Worm (Caenorhabditis elegans) whole organism, late embryonic: Measurements from ENCODE around the gene srh-233.

Experiments used
- elt-2 ChIP-seq: sonication (generic microtip); optimal IDR thresholded peaks from 2 replicates; lab custom pipeline; 2016; ENCODE audit warnings: missing genetic modification reagents, missing genetic modification characterization, missing compliant biosample characterization
- hlh-6 ChIP-seq: sonication (generic microtip); optimal IDR thresholded peaks from 2 replicates; lab custom pipeline; 2016; ENCODE audit warnings: missing genotype, missing genetic modification characterization, missing compliant biosample characterization
- nhr-11 ChIP-seq: fragments of 150-350 bp; optimal IDR thresholded peaks from 2 replicates; lab custom pipeline; 2014; ENCODE audit warnings: missing biosample characterization, missing genetic modification characterization
- tbx-2 ChIP-seq: sonication (generic microtip); optimal IDR thresholded peaks from 2 replicates; lab custom pipeline; 2016; ENCODE audit warnings: missing genetic modification characterization, missing compliant biosample characterization
- ttx-3 ChIP-seq: sonication (generic microtip); optimal IDR thresholded peaks from 2 replicates; lab custom pipeline; 2016; ENCODE audit warnings: missing genetic modification reagents, missing genetic modification characterization, missing compliant biosample characterization

DNA sequence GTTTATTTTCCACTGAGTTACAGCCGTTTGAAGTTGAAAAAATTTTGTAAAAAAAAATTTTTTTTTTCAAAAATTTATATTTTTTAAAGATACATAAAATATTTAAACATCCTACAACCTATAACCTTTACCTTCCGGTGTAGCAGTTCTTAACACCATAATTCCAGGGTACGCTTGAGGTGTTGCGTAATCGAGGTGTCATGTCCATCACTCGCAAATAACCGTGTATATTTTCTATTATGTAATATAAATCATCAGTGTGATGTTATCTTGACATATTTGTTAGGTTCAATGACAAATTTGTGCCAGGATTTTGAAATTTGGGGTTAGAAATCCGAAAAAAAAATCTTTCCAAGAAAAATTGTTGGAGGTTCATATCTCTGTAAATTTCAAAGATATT lies 17.9 kb downstream of the srh-233 start:
- no peak for TF ChIP-seq elt-2 (tag; lab: Kevin White, UChicago)
- no peak for TF ChIP-seq tbx-2 (tag; lab: Kevin White, UChicago)
- TF ChIP-seq nhr-11 (tag; lab: Kevin White, UChicago): no peak
- TF ChIP-seq ttx-3 (tag; lab: Kevin White, UChicago): no peak
- no peak for TF ChIP-seq hlh-6 (tag; lab: Kevin White, UChicago)
